Fruit fly (Drosophila melanogaster) whole organism, pupa: ENCODE measurements around the gene Klp31E.

Source experiments
- CG10348 ChIP-seq: fragments of 200-800 bp; sonication (Bioruptor generic); IDR thresholded peaks from 2 replicates; pipeline ENCODE4 v1.3.6; 2022; ENCODE audit warnings: missing biosample characterization, missing genetic modification characterization
- CG12605 ChIP-seq: fragments of 200-800 bp; sonication (Bioruptor generic); IDR thresholded peaks from 2 replicates; pipeline ENCODE4 v1.3.6; 2022; ENCODE audit warnings: missing biosample characterization, missing genetic modification characterization
- CG13204 ChIP-seq: fragments of 200-800 bp; sonication (Bioruptor generic); optimal IDR thresholded peaks from 2 replicates; lab custom pipeline; 2018; ENCODE audit warnings: missing biosample characterization, mild to moderate bottlenecking, missing genetic modification characterization, moderate library complexity
- CG14655 ChIP-seq: fragments of 200-800 bp; sonication (Bioruptor generic); optimal IDR thresholded peaks from 3 replicates; lab custom pipeline; 2017; ENCODE audit warnings: mild to moderate bottlenecking, missing biosample characterization, missing genetic modification reagents, missing genetic modification characterization
- CG15710 ChIP-seq: fragments of 200-800 bp; sonication (Bioruptor generic); optimal IDR thresholded peaks from 2 replicates; lab custom pipeline; 2018; ENCODE audit warnings: missing biosample characterization, mild to moderate bottlenecking, missing genetic modification characterization, moderate library complexity
- CG17806 ChIP-seq: fragments of 200-800 bp; sonication (Bioruptor generic); optimal IDR thresholded peaks from 2 replicates; lab custom pipeline; 2018; ENCODE audit warnings: missing biosample characterization, mild to moderate bottlenecking, missing genetic modification characterization, moderate library complexity
- CG32121 ChIP-seq: fragments of 200-800 bp; sonication (Bioruptor generic); IDR thresholded peaks from 2 replicates; pipeline ENCODE4 v1.3.6; 2022; ENCODE audit warnings: missing biosample characterization, missing genetic modification characterization
- CG34367 ChIP-seq: fragments of 200-800 bp; sonication (Bioruptor generic); optimal IDR thresholded peaks from 2 replicates; lab custom pipeline; 2018; ENCODE audit warnings: missing biosample characterization, mild to moderate bottlenecking, missing genetic modification characterization
- CG4496 ChIP-seq: fragments of 200-800 bp; sonication (Bioruptor generic); IDR thresholded peaks from 3 replicates; pipeline ENCODE4 v1.3.6; 2022; ENCODE audit warnings: missing biosample characterization, missing genetic modification characterization
- CG8159 ChIP-seq: fragments of 200-800 bp; sonication (Bioruptor generic); optimal IDR thresholded peaks from 3 replicates; lab custom pipeline; 2018; ENCODE audit warnings: missing biosample characterization, mild to moderate bottlenecking, missing genetic modification characterization, moderate library complexity
- CG8301 ChIP-seq: fragments of 200-800 bp; sonication (Bioruptor generic); optimal IDR thresholded peaks from 2 replicates; lab custom pipeline; 2018; ENCODE audit warnings: missing biosample characterization, mild to moderate bottlenecking, missing genetic modification characterization
- CG9948 ChIP-seq: fragments of 200-800 bp; sonication (Bioruptor generic); optimal IDR thresholded peaks from 2 replicates; lab custom pipeline; 2018; ENCODE audit warnings: missing biosample characterization, mild to moderate bottlenecking, missing genetic modification characterization, moderate library complexity
- D1 ChIP-seq: fragments of 200-800 bp; sonication (Bioruptor generic); optimal IDR thresholded peaks from 2 replicates; lab custom pipeline; 2018; ENCODE audit warnings: missing biosample characterization, mild to moderate bottlenecking, missing genetic modification characterization, moderate library complexity
- EcR ChIP-seq: fragments of 200-800 bp; sonication (Bioruptor generic); optimal IDR thresholded peaks from 3 replicates; lab custom pipeline; 2019; ENCODE audit warnings: missing biosample characterization, missing genetic modification characterization, mild to moderate bottlenecking, moderate library complexity, missing genetic modification reagents
- Ets98B ChIP-seq: fragments of 200-800 bp; sonication (Bioruptor generic); IDR thresholded peaks from 2 replicates; pipeline ENCODE4 v1.3.6; 2022; ENCODE audit warnings: missing biosample characterization, missing genetic modification characterization
- Pif1A ChIP-seq: fragments of 200-800 bp; sonication (Bioruptor generic); optimal IDR thresholded peaks from 3 replicates; lab custom pipeline; 2016; ENCODE audit warnings: missing biosample characterization, missing genetic modification characterization
- Pif1B ChIP-seq: fragments of 200-800 bp; sonication (Bioruptor generic); optimal IDR thresholded peaks from 3 replicates; lab custom pipeline; 2016; ENCODE audit warnings: missing biosample characterization, missing genetic modification characterization
- Snoo ChIP-seq: fragments of 200-800 bp; sonication (Bioruptor generic); optimal IDR thresholded peaks from 3 replicates; lab custom pipeline; 2017; ENCODE audit warnings: missing biosample characterization, mild to moderate bottlenecking, missing genetic modification characterization, inconsistent platforms
- fd96Ca ChIP-seq: fragments of 200-800 bp; sonication (Bioruptor generic); IDR thresholded peaks from 3 replicates; pipeline ENCODE4 v1.3.6; 2022; ENCODE audit warnings: missing biosample characterization, missing genetic modification characterization
- gl ChIP-seq: fragments of 200-800 bp; sonication (Bioruptor generic); optimal IDR thresholded peaks from 2 replicates; lab custom pipeline; 2018; ENCODE audit warnings: missing biosample characterization, mild to moderate bottlenecking, missing genetic modification characterization
- rn ChIP-seq: fragments of 200-800 bp; sonication (Bioruptor generic); IDR thresholded peaks from 2 replicates; pipeline ENCODE4 v1.3.6; 2022; ENCODE audit warnings: missing biosample characterization, missing genetic modification characterization

The Klp31E gene

DNA sequence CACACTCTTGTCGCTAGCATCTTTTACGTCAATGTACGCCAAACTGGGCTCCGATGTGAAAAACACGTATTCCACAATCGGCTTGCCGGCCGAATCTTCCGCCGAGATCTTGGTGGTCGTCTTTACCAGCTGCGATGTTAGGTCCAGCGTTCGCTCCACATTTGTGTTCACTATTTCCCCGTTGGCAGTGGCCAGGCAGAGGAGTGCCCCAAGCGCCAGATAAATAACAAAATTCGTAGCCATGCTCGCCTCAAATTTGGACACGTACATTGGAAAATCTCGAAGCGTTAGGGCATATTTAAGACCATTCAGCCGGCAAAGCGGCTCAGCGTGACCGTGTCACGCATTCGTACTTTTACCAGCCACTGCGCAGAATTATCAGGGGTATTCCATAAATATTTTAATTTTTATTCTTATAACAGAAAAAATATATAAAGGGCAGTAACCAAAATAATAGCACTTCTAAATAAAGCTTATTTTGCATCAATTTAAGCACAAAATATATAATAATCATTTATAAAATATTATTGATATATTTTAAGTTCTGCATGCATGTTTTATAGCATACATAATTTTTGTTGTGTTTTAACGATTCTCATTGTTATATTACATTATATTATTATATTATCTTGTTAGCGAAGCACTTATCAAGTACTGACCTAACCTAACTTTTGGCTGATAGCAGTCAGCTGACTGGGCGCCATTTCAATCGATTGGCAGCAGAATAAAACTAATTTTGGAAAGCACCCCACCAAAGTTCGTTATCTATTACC lies 38.2 kb upstream of the Klp31E start, which contains the start of the genes CG33303 and dpr19:
Gene CG33303 (minus strand): TSS at position 294 of the 773 bp plus-strand sequence.
Gene dpr19 (plus strand): TSS at position 705 of the 773 bp plus-strand sequence.
- TF ChIP-seq CG10348 (no peak), CG34367 (peak; percentile 25), Ets98B (GFP tag; lab: Robert Waterston, UW) (peak; percentile 50; the same call in 1 of the 2 replicates), Snoo (tag; lab: Kevin White, UChicago) (peak; percentile 43), CG4496 (GFP tag; lab: Robert Waterston, UW) (peak; percentile 44; the same call in 1 of the 3 replicates), Pif1B (no peak), CG12605 (GFP tag; lab: Robert Waterston, UW) (no peak), rn (no peak), CG14655 (GFP tag; lab: Kevin White, UChicago) (no peak), CG8301 (peak; percentile 44), fd96Ca (GFP tag; lab: Robert Waterston, UW) (no peak), CG17806 (tag; lab: Kevin White, UChicago) (peak; percentile 48), CG9948 (peak; percentile 44), CG8159 (tag; lab: Kevin White, UChicago) (peak; percentile 56), CG32121 (peak; percentile 41), EcR (no peak), gl (tag; lab: Kevin White, UChicago) (no peak), D1 (tag; lab: Kevin White, UChicago) (peak; percentile 70), CG15710 (peak; percentile 57), Pif1A (no peak), CG13204 (no peak)

DNA sequence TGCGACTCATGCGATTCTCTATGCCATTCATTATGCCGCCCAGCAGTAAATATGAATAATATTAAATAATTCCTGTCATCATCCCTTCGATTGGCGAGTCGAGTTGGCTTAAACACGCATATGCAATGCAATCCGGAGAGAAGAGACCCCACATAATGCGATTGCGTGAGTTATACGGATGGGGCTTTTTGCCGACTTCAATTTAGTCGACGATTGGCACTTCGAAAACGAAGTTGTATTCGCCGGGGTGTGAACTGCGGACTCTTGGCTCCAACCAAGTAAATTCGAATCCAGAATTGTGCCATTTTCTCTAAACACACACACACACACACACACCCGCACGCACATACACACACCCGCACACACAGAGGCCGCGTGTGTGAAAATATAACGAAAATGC lies 37.5 kb upstream of the Klp31E start:
- TF ChIP-seq CG13204 (no peak), Pif1A (no peak)
- TF ChIP-seq, all 21 proteins: peak for 0

- TF ChIP-seq CG32121 (no peak), CG9948 (no peak), gl (tag; lab: Kevin White, UChicago) (no peak), CG10348 (no peak)
These were observed 35.2 kb upstream of the Klp31E start for dm6 chr2L:10378631-10379030.

DNA sequence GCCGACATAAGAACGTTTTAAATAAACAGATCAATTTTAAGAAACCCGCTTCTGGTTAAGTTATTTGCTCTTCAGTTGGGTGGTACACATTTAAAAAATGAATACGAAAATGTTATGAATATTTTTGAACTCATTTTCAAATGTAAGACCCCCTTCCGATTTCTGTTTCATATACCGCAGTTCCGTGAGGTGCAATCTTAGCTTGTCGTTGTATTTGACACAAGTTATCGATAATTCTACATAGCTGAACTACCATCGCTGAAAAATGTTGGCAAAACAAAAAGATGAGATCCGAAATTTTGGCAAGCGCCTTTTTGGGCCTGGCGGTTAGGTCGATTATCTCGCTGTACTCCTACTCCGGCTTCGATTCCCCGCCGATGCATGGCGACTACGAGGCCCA lies 34.0 kb upstream of the Klp31E start, which contains the start of gene gny:
Gene gny (plus strand): TSS at position 239 of the 400 bp plus-strand sequence.
- TF ChIP-seq CG13204 (no peak), rn (no peak), CG8159 (tag; lab: Kevin White, UChicago) (no peak), Pif1A (no peak), gl (tag; lab: Kevin White, UChicago) (no peak), Pif1B (no peak), CG17806 (tag; lab: Kevin White, UChicago) (no peak), Snoo (tag; lab: Kevin White, UChicago) (no peak), CG12605 (GFP tag; lab: Robert Waterston, UW) (no peak), Ets98B (GFP tag; lab: Robert Waterston, UW) (no peak), CG34367 (no peak), CG8301 (no peak), CG9948 (no peak), EcR (no peak)

dm6 chr2L:10381890-10382450 lies 31.8 kb upstream of the Klp31E start, which contains the start of gene CG5096:
TSS of gene CG5096 (plus strand) at chr2L:10382263.
- TF ChIP-seq CG4496 (GFP tag; lab: Robert Waterston, UW) (peak; percentile 72), EcR (no peak), CG34367 (peak; percentile 3), CG9948 (peak; percentile 32), Pif1A (no peak), Snoo (tag; lab: Kevin White, UChicago) (peak; percentile 54), CG15710 (peak; percentile 53), CG14655 (GFP tag; lab: Kevin White, UChicago) (no peak), rn (no peak), fd96Ca (GFP tag; lab: Robert Waterston, UW) (no peak), CG17806 (tag; lab: Kevin White, UChicago) (peak; percentile 60), Ets98B (GFP tag; lab: Robert Waterston, UW) (peak; percentile 37), CG8301 (no peak), CG12605 (GFP tag; lab: Robert Waterston, UW) (no peak), CG13204 (no peak), gl (tag; lab: Kevin White, UChicago) (no peak), D1 (tag; lab: Kevin White, UChicago) (no peak), CG32121 (peak; percentile 41; the same call in 1 of the 2 replicates), CG8159 (tag; lab: Kevin White, UChicago) (no peak), CG10348 (no peak), Pif1B (no peak)

DNA sequence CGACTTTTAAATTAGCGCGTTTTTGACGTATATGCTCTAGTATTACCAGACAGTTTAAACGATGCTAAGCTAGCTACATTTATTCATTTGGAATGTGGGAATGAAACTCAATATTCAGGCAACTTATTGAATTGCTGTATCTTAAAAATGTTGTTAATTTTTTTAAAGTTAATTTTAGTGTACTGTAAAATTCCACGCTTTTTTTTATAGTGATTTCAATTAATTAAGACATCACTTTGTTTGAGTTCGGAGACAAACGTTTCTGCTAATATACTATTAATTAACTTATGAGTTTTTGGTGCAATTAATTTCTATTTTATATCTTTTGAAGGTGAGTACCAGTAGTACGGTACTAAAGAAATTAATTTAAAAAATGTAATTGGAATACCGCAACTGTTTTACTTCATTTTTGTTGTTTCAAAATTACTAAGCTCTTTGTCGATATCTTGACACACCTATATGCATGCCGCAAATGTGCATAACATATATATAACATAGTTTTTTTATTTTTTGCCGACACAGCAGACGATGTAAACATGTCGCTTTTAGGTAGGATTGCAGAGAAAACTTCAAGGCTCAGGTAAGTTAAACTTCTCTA lies 27.5 kb upstream of the Klp31E start, which contains the start of the genes Cdk1 and mRpS7:
Gene Cdk1 (minus strand): TSS at position 55 of the 598 bp plus-strand sequence.
Gene mRpS7 (plus strand): TSS at position 455 of the 598 bp plus-strand sequence.
- peak; percentile 46 for TF ChIP-seq Ets98B (GFP tag; lab: Robert Waterston, UW)
- TF ChIP-seq CG13204, result no peak
- TF ChIP-seq CG14655 (GFP tag; lab: Kevin White, UChicago), result no peak
- peak; percentile 39 for TF ChIP-seq Pif1A
- peak; percentile 45; the same call in 1 of the 2 replicates for TF ChIP-seq CG32121
- TF ChIP-seq CG17806 (tag; lab: Kevin White, UChicago), result peak; percentile 66
- peak; percentile 73 for TF ChIP-seq CG8159 (tag; lab: Kevin White, UChicago)
- peak; percentile 62 for TF ChIP-seq Snoo (tag; lab: Kevin White, UChicago)
- peak; percentile 71 for TF ChIP-seq CG9948
- TF ChIP-seq CG8301, result peak; percentile 55
- TF ChIP-seq CG15710, result peak; percentile 61
- peak; percentile 43 for TF ChIP-seq CG34367
- TF ChIP-seq fd96Ca (GFP tag; lab: Robert Waterston, UW), result no peak
- TF ChIP-seq CG10348, result no peak
- peak; percentile 70; the same call in 2 of the 3 replicates for TF ChIP-seq CG4496 (GFP tag; lab: Robert Waterston, UW)
- TF ChIP-seq D1 (tag; lab: Kevin White, UChicago), result no peak
